Worm (Caenorhabditis elegans) whole organism, L2 larva: Measurements from ENCODE around the gene K09F6.6.

Experiments
- R02D3.7 ChIP-seq: fragments of 150-350 bp; optimal IDR thresholded peaks from 2 replicates; lab custom pipeline; 2014; ENCODE audit warnings: missing biosample characterization, missing genetic modification characterization
- Y55F3AM.14 ChIP-seq: fragments of 200-800 bp; sonication (Bioruptor generic); optimal IDR thresholded peaks from 2 replicates; lab custom pipeline; 2018; ENCODE audit warnings: mild to moderate bottlenecking, missing genetic modification characterization, missing compliant biosample characterization
- ZK546.5 ChIP-seq: sonication (generic microtip); optimal IDR thresholded peaks from 2 replicates; lab custom pipeline; 2017; ENCODE audit warnings: missing biosample characterization, missing genetic modification characterization
- alr-1 ChIP-seq: fragments of 150-350 bp; optimal IDR thresholded peaks from 2 replicates; lab custom pipeline; 2014; ENCODE audit warnings: missing biosample characterization, missing genetic modification characterization
- ama-1 ChIP-seq: fragments of 150-350 bp; optimal IDR thresholded peaks from 2 replicates; lab custom pipeline; 2018; ENCODE audit warnings: inconsistent platforms
- blmp-1 ChIP-seq: sonication (generic microtip); optimal IDR thresholded peaks from 2 replicates; lab custom pipeline; 2017; ENCODE audit warnings: missing genetic modification characterization, mild to moderate bottlenecking, missing compliant biosample characterization, antibody characterized with exemption, moderate library complexity; ENCODE audit not compliant: insufficient read depth
- ceh-82 ChIP-seq: fragments of 150-350 bp; optimal IDR thresholded peaks from 2 replicates; lab custom pipeline; 2014; ENCODE audit warnings: missing biosample characterization, missing genetic modification characterization
- crh-2 ChIP-seq: sonication (generic microtip); optimal IDR thresholded peaks from 2 replicates; lab custom pipeline; 2017; ENCODE audit warnings: missing biosample characterization, missing genetic modification characterization
- dmd-4 ChIP-seq: sonication (generic microtip); optimal IDR thresholded peaks from 2 replicates; lab custom pipeline; 2017; ENCODE audit warnings: missing biosample characterization, missing genetic modification characterization
- egl-27 ChIP-seq: sonication (generic microtip); optimal IDR thresholded peaks from 3 replicates; lab custom pipeline; 2017; ENCODE audit warnings: missing biosample characterization, missing genetic modification reagents, missing genetic modification characterization
- elt-3 ChIP-seq: sonication (generic microtip); optimal IDR thresholded peaks from 2 replicates; lab custom pipeline; 2017; ENCODE audit warnings: missing biosample characterization, missing genetic modification characterization
- fos-1 ChIP-seq: fragments of 150-350 bp; optimal IDR thresholded peaks from 2 replicates; lab custom pipeline; 2014; ENCODE audit warnings: missing biosample characterization, missing genetic modification characterization
- gmeb-1 ChIP-seq: fragments of 150-350 bp; optimal IDR thresholded peaks from 2 replicates; lab custom pipeline; 2014; ENCODE audit warnings: missing biosample characterization, missing genetic modification characterization
- lin-11 ChIP-seq: fragments of 150-350 bp; sonication (generic microtip); optimal IDR thresholded peaks from 2 replicates; lab custom pipeline; 2014; ENCODE audit warnings: missing biosample characterization, missing genetic modification characterization, inconsistent platforms, mixed read lengths
- lsy-2 ChIP-seq, 2 experiments: fragments of 150-350 bp in 1 of 2; sonication (generic microtip) in 1 of 2; optimal IDR thresholded peaks; 2 replicates each; lab custom pipeline; 2014 to 2017; ENCODE audit warnings: missing biosample characterization in 2 of 2, missing genetic modification characterization in 2 of 2
- mab-5 ChIP-seq: fragments of 150-350 bp; optimal IDR thresholded peaks from 2 replicates; lab custom pipeline; 2014; ENCODE audit warnings: missing biosample characterization, missing genetic modification characterization
- nhr-11 ChIP-seq: fragments of 150-350 bp; optimal IDR thresholded peaks from 2 replicates; lab custom pipeline; 2014; ENCODE audit warnings: missing biosample characterization, missing genetic modification characterization
- nhr-12 ChIP-seq: fragments of 150-350 bp; optimal IDR thresholded peaks from 2 replicates; lab custom pipeline; 2014; ENCODE audit warnings: missing biosample characterization, missing genetic modification characterization
- nhr-129 ChIP-seq: fragments of 150-350 bp; optimal IDR thresholded peaks from 2 replicates; lab custom pipeline; 2014; ENCODE audit warnings: missing biosample characterization, missing genetic modification characterization
- nhr-21 ChIP-seq: fragments of 150-350 bp; optimal IDR thresholded peaks from 2 replicates; lab custom pipeline; 2014; ENCODE audit warnings: missing biosample characterization, missing genetic modification characterization
- nhr-23 ChIP-seq: fragments of 150-350 bp; optimal IDR thresholded peaks from 2 replicates; lab custom pipeline; 2014; ENCODE audit warnings: missing biosample characterization, missing genetic modification reagents, missing genetic modification characterization
- nhr-237 ChIP-seq: fragments of 150-350 bp; optimal IDR thresholded peaks from 2 replicates; lab custom pipeline; 2014; ENCODE audit warnings: missing biosample characterization, missing genetic modification characterization
- nhr-6 ChIP-seq: fragments of 150-350 bp; optimal IDR thresholded peaks from 2 replicates; lab custom pipeline; 2014; ENCODE audit warnings: missing biosample characterization, missing genetic modification characterization
- peb-1 ChIP-seq: fragments of 150-350 bp; optimal IDR thresholded peaks from 2 replicates; lab custom pipeline; 2014; ENCODE audit warnings: missing biosample characterization, missing genetic modification characterization
- sem-4 ChIP-seq: fragments of 150-350 bp; optimal IDR thresholded peaks from 2 replicates; lab custom pipeline; 2014; ENCODE audit warnings: missing biosample characterization, missing genetic modification reagents, missing genetic modification characterization
- skn-1 ChIP-seq: sonication (generic microtip); optimal IDR thresholded peaks from 2 replicates; lab custom pipeline; 2017; ENCODE audit warnings: missing biosample characterization, missing genetic modification characterization
- sma-3 ChIP-seq: sonication (generic microtip); optimal IDR thresholded peaks from 2 replicates; lab custom pipeline; 2016; ENCODE audit warnings: missing genetic modification reagents, missing genetic modification characterization, missing compliant biosample characterization
- unc-39 ChIP-seq: fragments of 150-350 bp; optimal IDR thresholded peaks from 2 replicates; lab custom pipeline; 2014; ENCODE audit warnings: missing biosample characterization, missing genetic modification characterization
- unc-55 ChIP-seq: fragments of 150-350 bp; sonication (generic microtip); optimal IDR thresholded peaks from 3 replicates; lab custom pipeline; 2014; ENCODE audit warnings: missing biosample characterization, missing genetic modification reagents, missing genetic modification characterization
- unc-62 ChIP-seq: fragments of 150-350 bp; optimal IDR thresholded peaks from 2 replicates; lab custom pipeline; 2014; ENCODE audit warnings: missing biosample characterization, missing genetic modification reagents, missing genetic modification characterization
- ztf-1 ChIP-seq: fragments of 200-800 bp; sonication (Bioruptor generic); conservative IDR thresholded peaks from 2 replicates; pipeline ENCODE4 v1.3.6; 2022; ENCODE audit warnings: missing genetic modification characterization, missing compliant biosample characterization
- ztf-4 ChIP-seq: fragments of 150-350 bp; optimal IDR thresholded peaks from 2 replicates; lab custom pipeline; 2014; ENCODE audit warnings: missing biosample characterization, missing genetic modification characterization

The K09F6.6 gene

ce11 chrII:2243342-2243741 is 35.8 kb downstream of the K09F6.6 start, which contains the start of gene F54A3.2:
Gene F54A3.2, plus strand, starts transcription at chrII:2243642.
- TF ChIP-seq gmeb-1 (tag; lab: Kevin White, UChicago) (no peak), nhr-129 (tag; lab: Kevin White, UChicago) (no peak), Y55F3AM.14 (no peak), nhr-12 (tag; lab: Kevin White, UChicago) (no peak), ceh-82 (no peak), sem-4 (no peak), R02D3.7 (tag; lab: Kevin White, UChicago) (no peak), unc-39 (no peak), lin-11 (no peak), nhr-23 (tag; lab: Kevin White, UChicago) (no peak), elt-3 (tag; lab: Kevin White, UChicago) (no peak), ztf-4 (tag; lab: Kevin White, UChicago) (no peak), ZK546.5 (tag; lab: Kevin White, UChicago) (no peak), nhr-6 (no peak), egl-27 (tag; lab: Kevin White, UChicago) (no peak), fos-1 (tag; lab: Kevin White, UChicago) (no peak), ztf-1 (GFP tag; lab: Robert Waterston, UW) (no peak), blmp-1 (tag; lab: Kevin White, UChicago) (no peak), ama-1 (no peak)

DNA sequence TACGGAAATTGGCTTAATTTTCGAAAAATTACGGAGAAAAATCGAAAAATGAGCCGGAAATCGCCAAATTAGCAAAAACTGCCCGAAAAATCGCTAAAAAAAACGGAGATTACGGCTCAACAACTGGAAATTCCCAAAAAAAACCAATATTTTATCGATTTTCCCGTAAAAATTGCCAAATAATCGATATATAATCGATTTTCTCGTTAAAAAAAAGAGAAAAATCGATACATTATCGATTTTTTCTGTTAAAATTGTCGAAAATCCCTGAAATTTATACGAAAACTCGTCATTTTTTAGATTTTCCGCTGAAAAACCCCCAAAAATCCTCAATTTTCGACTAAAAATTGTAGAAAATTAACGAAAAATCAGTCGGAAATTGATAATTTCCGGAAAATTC is 42.8 kb downstream of the K09F6.6 start:
- TF ChIP-seq unc-62 (GFP tag; lab: Kevin White, UChicago): no peak
- TF ChIP-seq egl-27 (tag; lab: Kevin White, UChicago): no peak
- no peak for TF ChIP-seq R02D3.7 (tag; lab: Kevin White, UChicago)
- TF ChIP-seq mab-5 (tag; lab: Kevin White, UChicago): no peak
- TF ChIP-seq lsy-2 (tag; optimal IDR thresholded peaks at IDR 0.05; lab: Kevin White, UChicago): no peak
- TF ChIP-seq nhr-21 (tag; lab: Kevin White, UChicago): no peak
- no peak for TF ChIP-seq crh-2 (tag; lab: Kevin White, UChicago)
- TF ChIP-seq nhr-11 (tag; lab: Kevin White, UChicago): no peak
- TF ChIP-seq sem-4: no peak
- no peak for TF ChIP-seq nhr-23 (tag; lab: Kevin White, UChicago)
- TF ChIP-seq nhr-237 (tag; lab: Kevin White, UChicago): no peak
- no peak for TF ChIP-seq ztf-1 (GFP tag; lab: Robert Waterston, UW)
- TF ChIP-seq sma-3 (GFP tag; lab: Kevin White, UChicago): no peak
- no peak for TF ChIP-seq skn-1 (tag; lab: Kevin White, UChicago)
- no peak for TF ChIP-seq unc-55 (GFP tag; lab: Kevin White, UChicago)
- no peak for TF ChIP-seq alr-1 (tag; lab: Kevin White, UChicago)
- no peak for TF ChIP-seq elt-3 (tag; lab: Kevin White, UChicago)
- TF ChIP-seq peb-1 (tag; lab: Kevin White, UChicago): no peak
- TF ChIP-seq blmp-1 (tag; lab: Kevin White, UChicago): no peak

DNA sequence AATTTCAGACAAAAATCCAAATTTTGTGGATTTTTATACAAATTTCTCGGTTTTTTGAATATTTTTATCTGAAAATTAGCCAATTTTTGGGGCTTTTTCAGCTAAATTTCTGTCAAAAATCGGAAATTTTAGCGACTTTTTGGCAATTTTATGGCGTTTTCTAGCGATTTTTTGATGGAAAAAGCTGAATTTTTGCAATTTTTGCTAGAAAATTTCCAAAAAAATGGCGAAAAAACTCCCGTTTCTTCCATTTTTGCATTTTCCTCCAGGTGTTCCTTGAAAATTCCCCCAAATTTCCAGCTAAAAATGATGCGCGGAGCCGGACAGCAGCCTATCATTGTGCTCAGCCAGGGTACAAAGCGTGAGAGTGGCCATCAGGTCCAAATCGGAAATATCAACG is 45.9 kb downstream of the K09F6.6 start, which contains the start of gene cct-3:
TSS of gene cct-3 (plus strand) at position 301 of the 400 bp plus-strand sequence.
- no peak for TF ChIP-seq R02D3.7 (tag; lab: Kevin White, UChicago)

ce11 chrII:2232429-2232828 is 46.7 kb downstream of the K09F6.6 start, which contains the start of gene F54A3.6:
Gene F54A3.6, minus strand, starts transcription at chrII:2232470.
- peak; percentile 67 to 89 for TF ChIP-seq lsy-2 (tag; optimal IDR thresholded peaks at IDR 0.05; lab: Kevin White, UChicago)

DNA sequence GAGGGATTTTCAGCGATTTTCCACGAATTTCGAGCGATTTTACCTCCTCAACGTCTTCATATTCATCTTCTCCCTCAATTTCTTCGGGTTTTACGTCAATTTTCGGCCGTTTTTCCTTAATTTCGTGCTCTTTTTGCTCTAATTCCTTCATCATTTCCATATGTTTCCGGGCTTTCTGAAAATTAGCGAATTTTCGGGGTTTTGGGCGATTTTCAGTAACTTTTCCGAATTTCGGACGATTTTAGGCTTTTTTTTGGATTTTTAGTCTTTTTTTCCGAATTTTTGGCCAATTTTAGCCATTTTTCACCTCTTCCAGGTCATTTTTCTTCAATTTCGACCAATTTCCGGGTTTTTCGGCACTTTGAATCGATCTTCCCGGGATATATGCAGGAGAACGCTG is 48.7 kb downstream of the K09F6.6 start:
- TF ChIP-seq lin-11 (no peak), Y55F3AM.14 (no peak), sma-3 (GFP tag; lab: Kevin White, UChicago) (no peak), nhr-21 (tag; lab: Kevin White, UChicago) (no peak), dmd-4 (tag; lab: Kevin White, UChicago) (no peak)
